Fruit fly (Drosophila melanogaster) whole organism, embryonic: Measurements from ENCODE around the gene CG2104.
A peak's percentile ranks its signal among the peaks of the same experiment; 100 is the strongest.

Source experiments
- Abd-B ChIP-seq: fragments of 200-800 bp; sonication (Bioruptor generic); optimal IDR thresholded peaks from 2 replicates; lab custom pipeline; 2018; ENCODE audit warnings: missing biosample characterization, mild to moderate bottlenecking, missing genetic modification characterization, moderate library complexity
- CG10366 ChIP-seq: fragments of 200-800 bp; sonication (Bioruptor generic); IDR thresholded peaks from 2 replicates; pipeline ENCODE4 v1.3.6; 2022; ENCODE audit warnings: missing biosample characterization, missing genetic modification characterization
- CG10543 ChIP-seq: fragments of 200-800 bp; sonication (Bioruptor generic); optimal IDR thresholded peaks from 3 replicates; lab custom pipeline; 2017; ENCODE audit warnings: missing biosample characterization, mild to moderate bottlenecking, missing genetic modification characterization, moderate library complexity
- CG11695 ChIP-seq: fragments of 200-800 bp; sonication (Bioruptor generic); IDR thresholded peaks from 3 replicates; pipeline ENCODE4 v1.3.6; 2022; ENCODE audit warnings: missing biosample characterization, missing genetic modification characterization
- CG15479 ChIP-seq: fragments of 200-800 bp; sonication (Bioruptor generic); optimal IDR thresholded peaks from 3 replicates; lab custom pipeline; 2019; ENCODE audit warnings: missing biosample characterization, mild to moderate bottlenecking, missing genetic modification characterization, moderate library complexity
- CG15696 ChIP-seq: fragments of 200-800 bp; sonication (Bioruptor generic); optimal IDR thresholded peaks from 2 replicates; lab custom pipeline; 2019; ENCODE audit warnings: missing biosample characterization, mild to moderate bottlenecking, missing genetic modification characterization, moderate library complexity
- CG1647 ChIP-seq: fragments of 200-800 bp; sonication (Bioruptor generic); optimal IDR thresholded peaks from 3 replicates; lab custom pipeline; 2016; ENCODE audit warnings: missing biosample characterization, missing genetic modification characterization
- CG17186 ChIP-seq: fragments of 200-800 bp; sonication (Bioruptor generic); optimal IDR thresholded peaks from 3 replicates; lab custom pipeline; 2017; ENCODE audit warnings: missing biosample characterization, missing genetic modification reagents, missing genetic modification characterization
- CG17829 ChIP-seq: fragments of 200-800 bp; optimal IDR thresholded peaks from 2 replicates; lab custom pipeline; 2019; ENCODE audit warnings: missing biosample characterization, mild to moderate bottlenecking, missing genetic modification characterization, moderate library complexity
- CG2120 ChIP-seq: fragments of 200-800 bp; sonication (Bioruptor generic); optimal IDR thresholded peaks from 3 replicates; lab custom pipeline; 2016; ENCODE audit warnings: missing biosample characterization, missing genetic modification characterization
- CG2678 ChIP-seq: fragments of 200-800 bp; sonication (Bioruptor generic); optimal IDR thresholded peaks from 3 replicates; lab custom pipeline; 2019; ENCODE audit warnings: missing biosample characterization, mild to moderate bottlenecking, missing genetic modification characterization, moderate library complexity
- CG33557 ChIP-seq: fragments of 200-800 bp; sonication (Bioruptor generic); optimal IDR thresholded peaks from 2 replicates; lab custom pipeline; 2019; ENCODE audit warnings: missing biosample characterization, mild to moderate bottlenecking, missing genetic modification characterization, moderate library complexity
- CG5953 ChIP-seq: fragments of 200-800 bp; sonication (Bioruptor generic); IDR thresholded peaks from 2 replicates; pipeline ENCODE4 v1.3.6; 2022; ENCODE audit warnings: missing biosample characterization, missing genetic modification characterization
- CG7372 ChIP-seq: fragments of 200-800 bp; sonication (Bioruptor generic); IDR thresholded peaks from 2 replicates; pipeline ENCODE4 v1.3.6; 2022; ENCODE audit warnings: missing biosample characterization, missing genetic modification characterization
- CG9727 ChIP-seq: fragments of 200-800 bp; sonication (Bioruptor generic); optimal IDR thresholded peaks from 3 replicates; lab custom pipeline; 2017; ENCODE audit warnings: missing biosample characterization, mild to moderate bottlenecking, missing genetic modification characterization
- CTCF ChIP-seq: fragments of 200-800 bp; sonication (Bioruptor generic); optimal IDR thresholded peaks from 2 replicates; lab custom pipeline; 2017; ENCODE audit warnings: missing biosample characterization, mild to moderate bottlenecking, missing genetic modification characterization, moderate library complexity
- D19A ChIP-seq: fragments of 200-800 bp; optimal IDR thresholded peaks from 3 replicates; lab custom pipeline; 2019; ENCODE audit warnings: missing biosample characterization, mild to moderate bottlenecking, missing genetic modification characterization, moderate library complexity
- Dfd ChIP-seq, 2 experiments: fragments of >200 bp; optimal IDR thresholded peaks; 2 replicates each; lab custom pipeline; 2017; ENCODE audit warnings: missing biosample characterization in 2 of 2, missing genetic modification characterization in 2 of 2
- Fer1 ChIP-seq: fragments of 200-800 bp; sonication (Bioruptor generic); optimal IDR thresholded peaks from 2 replicates; lab custom pipeline; 2017; ENCODE audit warnings: missing biosample characterization, mild to moderate bottlenecking, missing genetic modification characterization
- Hand ChIP-seq: fragments of 200-800 bp; sonication (Bioruptor generic); optimal IDR thresholded peaks from 2 replicates; lab custom pipeline; 2017; ENCODE audit warnings: mild to moderate bottlenecking, missing biosample characterization, missing genetic modification reagents, missing genetic modification characterization
- Hr39 ChIP-seq: fragments of >200 bp; optimal IDR thresholded peaks from 2 replicates; lab custom pipeline; 2017
- Hr78 ChIP-seq, 2 experiments: fragments of 200-800 bp in 1 of 2; fragments of >200 bp in 1 of 2; sonication (Bioruptor generic) in 1 of 2; optimal IDR thresholded peaks; 2 replicates each; lab custom pipeline; 2017 to 2019; ENCODE audit warnings: missing biosample characterization in 2 of 2, missing genetic modification characterization in 2 of 2, mild to moderate bottlenecking in 1 of 2, moderate library complexity in 1 of 2
- Mes4 ChIP-seq: fragments of 200-800 bp; sonication (Bioruptor generic); optimal IDR thresholded peaks from 2 replicates; lab custom pipeline; 2016; ENCODE audit warnings: missing biosample characterization, missing genetic modification characterization
- Optix ChIP-seq: fragments of 200-800 bp; sonication (Bioruptor generic); IDR thresholded peaks from 3 replicates; pipeline ENCODE4 v1.3.6; 2022; ENCODE audit warnings: missing biosample characterization, missing genetic modification characterization
- Pdp1 ChIP-seq, 2 experiments: fragments of 200-800 bp; sonication (Bioruptor generic); optimal IDR thresholded peaks; 3 replicates each; lab custom pipeline; 2016; ENCODE audit warnings: missing biosample characterization in 2 of 2, missing genetic modification characterization in 2 of 2, mild to moderate bottlenecking in 1 of 2, moderate library complexity in 1 of 2
- Ravus ChIP-seq: fragments of 200-800 bp; sonication (Bioruptor generic); IDR thresholded peaks from 2 replicates; pipeline ENCODE4 v1.3.6; 2022; ENCODE audit warnings: missing biosample characterization, missing genetic modification characterization
- Sin3A ChIP-seq: fragments of >200 bp; optimal IDR thresholded peaks from 2 replicates; lab custom pipeline; 2018
- Spps ChIP-seq: fragments of 200-800 bp; sonication (Bioruptor generic); optimal IDR thresholded peaks from 2 replicates; lab custom pipeline; 2018; ENCODE audit warnings: missing biosample characterization, mild to moderate bottlenecking, missing genetic modification characterization
- Sry-δ ChIP-seq: fragments of 200-800 bp; sonication (Bioruptor generic); optimal IDR thresholded peaks from 2 replicates; lab custom pipeline; 2016; ENCODE audit warnings: missing biosample characterization, missing genetic modification characterization
- Trl ChIP-seq, 3 experiments: fragments of >200 bp in 2 of 3; fragments of 200-800 bp in 1 of 3; sonication (Bioruptor generic) in 1 of 3; optimal IDR thresholded peaks; 2 replicates in 1 of 3; 3 replicates in 2 of 3; lab custom pipeline; 2016 to 2017; ENCODE audit warnings: missing biosample characterization in 1 of 3, missing genetic modification characterization in 1 of 3
- Xbp1 ChIP-seq: fragments of 200-800 bp; sonication (Bioruptor generic); optimal IDR thresholded peaks from 3 replicates; lab custom pipeline; 2016; ENCODE audit warnings: missing biosample characterization, mild to moderate bottlenecking, missing genetic modification characterization
- chm ChIP-seq: fragments of 200-800 bp; sonication (Bioruptor generic); IDR thresholded peaks from 2 replicates; pipeline ENCODE4 v1.3.6; 2022; ENCODE audit warnings: missing biosample characterization, missing genetic modification characterization
- crp ChIP-seq, 2 experiments: fragments of 200-800 bp; sonication (Bioruptor generic); optimal IDR thresholded peaks; 2 replicates in 1 of 2; 3 replicates in 1 of 2; lab custom pipeline; 2017; ENCODE audit warnings: missing biosample characterization in 2 of 2, missing genetic modification characterization in 2 of 2, mild to moderate bottlenecking in 1 of 2, moderate library complexity in 1 of 2
- cwo ChIP-seq: fragments of 200-800 bp; sonication (Bioruptor generic); optimal IDR thresholded peaks from 3 replicates; lab custom pipeline; 2017; ENCODE audit warnings: missing biosample characterization, missing genetic modification characterization, mild to moderate bottlenecking, moderate library complexity, missing genetic modification reagents
- dan ChIP-seq: fragments of 200-800 bp; sonication (Bioruptor generic); IDR thresholded peaks from 2 replicates; pipeline ENCODE4 v1.3.6; 2022; ENCODE audit warnings: missing biosample characterization, missing genetic modification characterization
- dati ChIP-seq: fragments of 200-800 bp; sonication (Bioruptor generic); IDR thresholded peaks from 2 replicates; pipeline ENCODE4 v1.3.6; 2022; ENCODE audit warnings: missing biosample characterization, missing genetic modification characterization
- fu2 ChIP-seq: fragments of 200-800 bp; sonication (Bioruptor generic); optimal IDR thresholded peaks from 2 replicates; lab custom pipeline; 2016; ENCODE audit warnings: missing biosample characterization, missing genetic modification characterization
- grau ChIP-seq: fragments of 200-800 bp; optimal IDR thresholded peaks from 3 replicates; lab custom pipeline; 2019; ENCODE audit warnings: missing biosample characterization, mild to moderate bottlenecking, missing genetic modification characterization, moderate library complexity
- gsb ChIP-seq: fragments of 200-800 bp; sonication (Bioruptor generic); IDR thresholded peaks from 2 replicates; pipeline ENCODE4 v1.3.6; 2022; ENCODE audit warnings: missing biosample characterization, missing genetic modification characterization
- hb ChIP-seq: fragments of 200-800 bp; sonication (Bioruptor generic); IDR thresholded peaks from 3 replicates; pipeline ENCODE4 v1.3.6; 2022; ENCODE audit warnings: missing biosample characterization, missing genetic modification characterization; ENCODE audit not compliant: partially characterized antibody
- knrl ChIP-seq: fragments of 200-800 bp; sonication (Bioruptor generic); IDR thresholded peaks from 3 replicates; pipeline ENCODE4 v1.3.6; 2022; ENCODE audit warnings: missing biosample characterization, missing genetic modification characterization; ENCODE audit not compliant: partially characterized antibody
- p53 ChIP-seq: fragments of 200-800 bp; sonication (Bioruptor generic); optimal IDR thresholded peaks from 2 replicates; lab custom pipeline; 2016; ENCODE audit warnings: missing biosample characterization, missing genetic modification characterization
- pum ChIP-seq: fragments of 200-800 bp; sonication (Bioruptor generic); optimal IDR thresholded peaks from 2 replicates; lab custom pipeline; 2016; ENCODE audit warnings: missing biosample characterization, missing genetic modification characterization
- ro ChIP-seq: fragments of 200-800 bp; sonication (Bioruptor generic); IDR thresholded peaks from 2 replicates; pipeline ENCODE4 v1.3.6; 2022; ENCODE audit warnings: missing biosample characterization, missing genetic modification characterization
- tio ChIP-seq: fragments of 200-800 bp; sonication (Bioruptor generic); optimal IDR thresholded peaks from 2 replicates; lab custom pipeline; 2017; ENCODE audit warnings: missing biosample characterization, missing genetic modification characterization, inconsistent platforms
- trh ChIP-seq: fragments of 200-800 bp; sonication (Bioruptor generic); optimal IDR thresholded peaks from 2 replicates; lab custom pipeline; 2016; ENCODE audit warnings: missing biosample characterization, missing genetic modification characterization
- ttk ChIP-seq: fragments of 200-800 bp; sonication (Bioruptor generic); IDR thresholded peaks from 2 replicates; pipeline ENCODE4 v2.1.2; 2022; ENCODE audit warnings: missing biosample characterization, missing genetic modification characterization
- tx ChIP-seq: fragments of 200-800 bp; sonication (Bioruptor generic); optimal IDR thresholded peaks from 2 replicates; lab custom pipeline; 2016; ENCODE audit warnings: missing biosample characterization, missing genetic modification characterization
- unpg ChIP-seq: fragments of 200-800 bp; sonication (Bioruptor generic); optimal IDR thresholded peaks from 3 replicates; lab custom pipeline; 2018; ENCODE audit warnings: missing biosample characterization, mild to moderate bottlenecking, missing genetic modification characterization, moderate library complexity
- zfh2 ChIP-seq: fragments of 200-800 bp; sonication (Bioruptor generic); optimal IDR thresholded peaks from 2 replicates; lab custom pipeline; 2016; ENCODE audit warnings: missing biosample characterization, missing genetic modification characterization

CG2104 gene

dm6 chr3R:5672658-5673217, 20.3 kb downstream of the CG2104 start (continued):
- TF ChIP-seq grau (tag; lab: Kevin White, UChicago): peak; percentile 50
- TF ChIP-seq dati (GFP tag; lab: Robert Waterston, UW): no peak
- TF ChIP-seq CG7372 (GFP tag; lab: Robert Waterston, UW): 0 out of 2 replicates have a peak, but pooled peaks have one; percentile 33
- TF ChIP-seq Spps: peak; percentile 53
- TF ChIP-seq gsb (GFP tag; lab: Robert Waterston, UW): peak; percentile 31; the same call in 1 of the 2 replicates
- no peak for TF ChIP-seq ro (GFP tag; lab: Robert Waterston, UW)
- peak; percentile 76 for TF ChIP-seq Hand
- TF ChIP-seq CG10366 (GFP tag; lab: Robert Waterston, UW): no peak; the same call in 1 of the 2 replicates
- no peak for TF ChIP-seq hb (GFP tag; lab: Robert Waterston, UW)
- TF ChIP-seq D19A (tag; lab: Kevin White, UChicago): peak; percentile 65
- peak in 1 of 2 experiments; percentile 5 for TF ChIP-seq Hr78 (GFP tag; optimal IDR thresholded peaks at IDR 0.05; lab: Kevin White, UChicago)
- TF ChIP-seq CG2120 (GFP tag; lab: Kevin White, UChicago): peak; percentile 54
- TF ChIP-seq Xbp1 (GFP tag; lab: Kevin White, UChicago): peak; percentile 40
- TF ChIP-seq fu2 (GFP tag; lab: Kevin White, UChicago): peak; percentile 38
- no peak for TF ChIP-seq knrl (GFP tag; lab: Robert Waterston, UW)
- peak; percentile 99 for TF ChIP-seq p53
- peak; percentile 7 for TF ChIP-seq Sry-δ (GFP tag; lab: Kevin White, UChicago)
- TF ChIP-seq CTCF (GFP tag; lab: Kevin White, UChicago): peak; percentile 47
- TF ChIP-seq cwo (GFP tag; lab: Kevin White, UChicago): peak; percentile 95
- TF ChIP-seq CG11695 (GFP tag; lab: Robert Waterston, UW): peak; percentile 68
- TF ChIP-seq tio: no peak
- TF ChIP-seq Abd-B (GFP tag; lab: Kevin White, UChicago): no peak
- TF ChIP-seq CG9727 (GFP tag; lab: Kevin White, UChicago): peak; percentile 80
- TF ChIP-seq CG17829 (tag; lab: Kevin White, UChicago): peak; percentile 62
- TF ChIP-seq ttk (GFP tag; lab: Robert Waterston, UW): no peak
- peak; percentile 93 for TF ChIP-seq Fer1 (GFP tag; lab: Kevin White, UChicago)
- TF ChIP-seq tx (GFP tag; lab: Kevin White, UChicago): no peak
- no peak for TF ChIP-seq CG15479
- peak; percentile 89 for TF ChIP-seq CG33557
- TF ChIP-seq dan (GFP tag; lab: Robert Waterston, UW): no peak
- TF ChIP-seq crp (GFP tag; optimal IDR thresholded peaks at IDR 0.05; lab: Kevin White, UChicago): peak in 1 of 2 experiments; percentile 52
- peak; percentile 80 for TF ChIP-seq CG15696
- no peak for TF ChIP-seq CG5953 (GFP tag; lab: Robert Waterston, UW)
- no peak for TF ChIP-seq CG2678 (tag; lab: Kevin White, UChicago)
- TF ChIP-seq Ravus (GFP tag; lab: Robert Waterston, UW): no peak
- peak; percentile 50 for TF ChIP-seq trh (GFP tag; lab: Kevin White, UChicago)
- TF ChIP-seq pum (GFP tag; lab: Kevin White, UChicago): peak; percentile 40
- TF ChIP-seq CG17186 (GFP tag; lab: Kevin White, UChicago): peak; percentile 56
- peak; percentile 97 for TF ChIP-seq CG10543 (GFP tag; lab: Kevin White, UChicago)
- TF ChIP-seq chm (GFP tag; lab: Robert Waterston, UW): peak; percentile 78
- peak in 1 of 2 experiments; percentile 62 for TF ChIP-seq Trl (optimal IDR thresholded peaks at IDR 0.05; lab: Kevin White, UChicago)
- TF ChIP-seq Trl (GFP tag; optimal IDR thresholded peaks at IDR 0.05; lab: Kevin White, UChicago): peak; percentile 74
- peak; percentile 78 for TF ChIP-seq unpg (GFP tag; lab: Kevin White, UChicago)
- peak; percentile 46; the same call in 1 of the 3 replicates for TF ChIP-seq Optix (GFP tag; lab: Robert Waterston, UW)
- TF ChIP-seq zfh2 (GFP tag; lab: Kevin White, UChicago): no peak
- TF ChIP-seq Mes4: peak; percentile 64
- no peak for TF ChIP-seq Dfd (GFP tag; optimal IDR thresholded peaks at IDR 0.05; lab: Kevin White, UChicago)
- TF ChIP-seq Hr39 (lab: Kevin White, UChicago): no peak
- no peak for TF ChIP-seq CG1647 (GFP tag; lab: Kevin White, UChicago)
- peak; percentile 30 to 83 for TF ChIP-seq Pdp1 (GFP tag; optimal IDR thresholded peaks at IDR 0.05; lab: Kevin White, UChicago)
- TF ChIP-seq Sin3A (lab: Kevin White, UChicago): no peak
